Fruit fly (Drosophila melanogaster) whole organism, larva: ENCODE measurements around the gene Reepl1.

ENCODE experiments used
- noc ChIP-seq: fragments of 200-800 bp; sonication (Bioruptor generic); optimal IDR thresholded peaks from 3 replicates; lab custom pipeline; 2019; ENCODE audit warnings: missing biosample characterization, mild to moderate bottlenecking, missing genetic modification characterization, moderate library complexity

Reepl1 gene

DNA sequence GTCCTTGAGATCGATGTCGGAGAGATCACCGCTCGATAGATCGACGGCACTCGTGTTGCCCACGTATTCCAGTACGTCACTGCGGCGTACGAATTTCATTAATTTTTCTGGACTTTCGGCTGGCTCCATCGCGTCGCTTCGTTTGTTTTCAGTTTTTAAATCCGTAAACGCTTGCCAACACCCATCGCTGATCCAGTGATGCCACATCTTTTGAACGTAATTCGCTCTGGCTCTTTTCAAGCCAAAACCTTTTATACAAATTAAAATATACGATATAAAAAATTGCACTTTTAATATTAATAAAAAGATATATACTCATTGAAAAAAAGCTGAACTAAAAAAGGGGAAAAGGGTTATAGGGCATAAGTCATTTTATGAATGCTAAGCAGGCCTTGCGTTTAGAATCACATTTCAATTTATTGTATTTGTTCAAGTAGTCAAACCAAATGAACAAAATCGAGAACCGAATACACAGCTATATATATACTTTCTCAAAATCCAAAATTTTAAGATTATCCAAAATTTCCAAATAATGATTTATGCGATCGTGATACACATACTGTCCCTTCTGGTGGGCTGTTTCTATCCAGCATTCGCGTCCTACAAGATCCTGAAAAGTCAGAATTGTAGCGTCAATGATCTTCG lies at the start of gene Reepl1, which contains the start of gene Kmn1:
Gene Reepl1 (plus strand): TSS at position 438 of the 645 bp plus-strand sequence.
Gene Kmn1 (minus strand): TSS at position 173 of the 645 bp plus-strand sequence.
- no peak for TF ChIP-seq noc (tag; lab: Kevin White, UChicago)

DNA sequence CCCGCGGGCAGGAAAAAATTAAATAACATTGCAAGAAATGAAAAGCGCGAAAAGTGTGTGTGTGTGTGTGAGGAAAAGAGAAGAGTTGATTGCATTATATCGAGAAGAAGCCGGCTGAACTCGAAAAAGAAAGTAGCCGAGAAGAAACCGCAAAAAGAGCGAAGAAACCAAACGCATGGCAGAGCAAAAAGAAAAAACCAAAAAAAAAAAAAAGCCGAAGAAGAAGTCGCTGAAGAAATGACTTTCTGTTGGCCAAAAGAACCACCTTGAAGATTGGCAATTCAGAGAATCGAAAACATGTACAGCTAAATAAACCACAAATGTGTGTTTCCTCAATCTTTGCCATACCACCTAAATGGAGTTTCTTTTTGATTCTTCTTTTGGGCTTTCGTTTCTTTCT lies 48.6 kb upstream of the Reepl1 start:
- TF ChIP-seq noc (tag; lab: Kevin White, UChicago): no peak

DNA sequence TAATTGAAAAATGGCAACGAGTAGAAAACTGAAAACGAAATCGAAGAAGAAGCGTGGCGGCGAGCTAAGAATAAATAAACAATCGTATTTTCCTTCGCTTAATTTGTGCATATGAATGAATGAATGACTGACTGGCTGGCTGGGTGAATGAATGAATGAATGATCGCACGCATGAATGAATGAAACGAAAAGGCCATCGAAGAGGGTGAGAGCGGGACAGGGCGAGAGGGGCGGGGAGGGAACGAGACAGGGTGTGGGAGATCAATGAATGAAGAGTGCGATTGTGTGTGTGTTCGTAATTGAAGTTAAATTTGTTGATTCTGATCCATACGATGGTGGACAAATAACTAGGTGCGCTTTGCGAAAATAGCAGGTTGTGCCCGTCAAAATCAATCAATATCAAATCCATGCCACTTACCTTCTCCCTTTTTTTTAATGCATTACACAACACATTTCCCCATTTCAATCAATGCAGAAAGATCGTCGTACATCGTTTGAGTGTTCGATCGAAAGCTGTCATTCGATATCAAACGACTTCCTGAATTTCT lies 45.3 kb upstream of the Reepl1 start:
- no peak for TF ChIP-seq noc (tag; lab: Kevin White, UChicago)

DNA sequence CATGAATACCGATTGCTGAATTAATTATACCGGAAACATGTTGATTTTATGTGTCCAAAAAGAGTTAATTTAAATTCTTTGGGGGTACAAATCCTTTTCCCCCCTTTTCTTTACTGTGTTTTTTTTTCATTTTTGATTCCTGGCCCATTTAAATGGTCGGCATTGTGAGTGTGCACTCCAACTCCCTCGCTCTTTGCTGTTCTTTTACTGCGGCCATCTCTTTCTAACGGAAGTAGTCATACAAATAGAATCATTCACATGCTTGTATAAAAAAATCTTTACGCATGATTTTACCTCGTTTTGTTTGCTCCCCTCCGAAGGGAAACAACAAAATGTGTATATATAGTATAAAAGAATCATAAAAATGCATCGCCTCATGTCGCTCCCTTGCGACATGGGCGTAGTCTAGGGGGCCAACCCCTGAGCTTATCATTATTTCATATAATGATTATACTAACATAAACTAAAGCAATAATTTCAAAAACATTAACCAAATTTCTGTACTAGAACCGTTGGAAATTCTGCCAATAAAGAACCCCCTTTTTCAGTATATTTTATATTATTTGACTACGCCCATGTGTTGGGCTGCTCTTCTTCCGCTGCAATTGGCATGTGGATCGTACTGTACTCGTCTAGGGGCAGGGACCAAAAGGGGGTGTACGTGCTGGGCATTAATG lies 44.3 kb upstream of the Reepl1 start:
- no peak for TF ChIP-seq noc (tag; lab: Kevin White, UChicago)

DNA sequence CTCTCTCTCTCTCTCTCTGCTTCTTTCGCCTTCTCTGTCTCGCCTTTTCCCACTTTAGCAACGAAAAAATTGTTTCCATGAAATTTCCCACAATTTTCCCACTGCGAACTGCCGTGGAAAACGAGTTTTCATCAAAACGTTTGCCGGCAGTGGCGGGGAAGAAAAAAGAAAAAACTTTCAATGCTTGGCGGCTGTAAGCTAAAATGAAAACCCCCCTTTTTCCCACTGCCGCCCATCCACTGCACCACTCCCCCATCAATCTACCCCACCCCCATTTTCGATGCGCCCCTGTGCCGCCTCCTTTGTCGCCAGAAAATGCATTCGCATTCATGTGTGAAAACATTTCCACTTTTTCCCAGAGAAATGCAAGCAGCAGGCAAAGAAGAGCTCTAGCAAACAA lies 41.3 kb upstream of the Reepl1 start:
- no peak for TF ChIP-seq noc (tag; lab: Kevin White, UChicago)

DNA sequence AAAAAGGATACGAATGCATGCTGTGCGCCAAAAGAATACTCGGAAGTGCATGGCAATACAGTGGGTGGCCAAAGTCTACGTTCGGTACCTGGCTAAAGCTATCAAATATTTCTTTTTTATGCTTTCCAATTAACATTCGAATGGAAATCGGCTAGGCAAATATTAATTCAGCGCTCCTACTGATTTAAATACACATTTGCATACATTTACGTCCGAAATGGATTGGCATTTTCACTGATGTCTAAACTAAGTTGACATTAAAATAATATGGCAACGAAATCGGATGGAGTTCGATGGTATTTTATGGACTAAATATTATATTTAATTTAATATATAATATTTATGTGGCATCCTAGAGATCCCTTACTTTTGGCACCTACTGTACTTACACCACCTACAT lies 30.0 kb upstream of the Reepl1 start:
- TF ChIP-seq noc (tag; lab: Kevin White, UChicago): no peak

DNA sequence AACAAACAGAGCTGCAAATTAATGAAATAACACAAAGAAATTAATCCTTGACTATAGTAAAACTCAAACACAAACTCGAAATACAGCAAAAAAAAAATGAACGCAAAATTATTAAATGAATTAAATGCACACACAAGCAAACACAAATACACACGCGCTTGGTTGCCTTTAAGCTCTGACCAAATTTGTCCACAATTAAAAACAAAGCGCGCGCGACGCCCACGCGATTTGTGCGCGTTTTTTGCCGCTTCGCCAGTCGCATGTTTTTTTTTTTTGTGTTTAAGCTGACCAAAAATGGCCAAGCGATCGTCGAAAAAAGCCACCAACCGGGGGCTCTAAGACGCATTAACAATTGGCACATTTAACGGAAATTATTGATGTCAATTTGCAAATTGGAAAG lies 29.2 kb upstream of the Reepl1 start:
- no peak for TF ChIP-seq noc (tag; lab: Kevin White, UChicago)

DNA sequence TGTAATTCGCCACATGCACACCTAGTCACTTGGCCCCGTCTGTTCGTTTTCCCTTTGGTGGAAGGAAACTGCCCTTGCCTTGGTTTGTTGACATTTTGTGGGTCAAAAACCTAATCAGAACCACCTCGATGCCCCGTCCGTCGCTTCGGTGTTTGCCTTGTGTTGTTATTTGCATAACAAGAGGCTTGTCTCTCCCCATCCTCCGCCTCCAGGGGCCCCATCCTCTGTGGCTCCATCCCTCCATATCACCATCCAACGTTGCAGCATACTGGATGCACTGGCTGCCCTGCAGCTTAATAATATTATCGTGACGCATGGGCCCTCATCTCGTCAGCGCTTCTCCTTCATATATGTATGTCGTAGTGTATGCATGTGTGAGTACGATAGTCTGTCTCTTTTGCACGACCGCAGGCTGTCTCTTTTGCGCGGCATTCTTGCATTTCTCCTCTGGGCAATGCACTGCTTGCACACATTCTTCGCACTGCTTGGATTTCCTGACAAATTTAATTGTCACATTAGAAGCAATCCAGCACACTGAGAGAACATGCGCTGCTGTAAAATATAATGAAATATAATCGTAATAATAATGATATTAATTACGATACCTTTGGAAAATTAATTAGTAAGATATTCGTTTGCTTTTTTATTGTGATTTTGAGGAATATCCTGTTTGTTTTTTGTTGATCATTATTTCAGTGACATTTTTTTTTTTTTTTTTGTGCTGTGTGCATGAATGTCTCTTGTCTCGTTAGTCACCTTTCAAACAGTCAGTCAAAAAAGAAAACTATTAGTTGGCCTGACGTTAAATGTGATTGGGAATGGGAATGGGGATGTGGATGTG lies 28.2 kb upstream of the Reepl1 start:
- TF ChIP-seq noc (tag; lab: Kevin White, UChicago): no peak

DNA sequence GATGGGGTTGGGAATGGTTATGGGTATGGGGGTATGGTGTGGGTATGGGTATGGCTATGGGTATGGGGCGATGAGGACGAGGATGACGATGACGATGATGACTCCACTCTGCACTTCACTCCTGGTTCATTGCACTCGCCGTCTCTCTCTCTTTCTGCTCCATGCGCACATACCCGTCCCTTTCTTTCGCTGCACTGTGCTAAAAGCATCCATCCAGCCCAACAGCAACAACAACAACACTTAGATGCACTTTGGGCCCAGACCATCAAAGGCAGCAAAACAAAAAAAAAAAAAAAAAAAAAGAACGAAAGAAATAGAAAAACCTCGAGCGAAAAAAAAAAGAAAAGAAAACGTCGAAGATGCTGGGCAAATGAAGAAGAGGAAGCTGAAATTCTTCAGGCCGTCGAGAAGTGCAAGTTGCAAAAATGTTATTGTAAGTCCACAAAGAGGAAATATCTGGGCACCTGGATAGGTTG lies 27.5 kb upstream of the Reepl1 start:
- no peak for TF ChIP-seq noc (tag; lab: Kevin White, UChicago)

DNA sequence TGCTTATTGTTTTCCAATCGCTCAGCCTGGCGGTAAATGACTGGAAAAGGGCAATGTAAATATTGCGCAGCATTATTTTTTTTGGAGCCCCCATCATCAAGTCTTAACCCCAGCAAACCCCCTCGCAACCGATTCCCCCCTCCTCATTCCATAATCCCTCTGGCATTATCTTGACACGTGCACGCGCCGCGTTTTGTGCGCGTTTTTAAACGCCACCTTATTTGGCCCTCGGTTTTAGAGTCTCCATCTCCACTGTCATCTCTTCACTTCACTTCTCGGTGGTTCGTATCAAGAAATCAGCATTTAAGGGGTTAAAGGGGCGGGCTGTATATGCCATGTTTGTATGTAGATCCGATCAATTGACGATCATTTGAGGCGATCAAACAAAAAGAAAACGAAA lies 25.6 kb upstream of the Reepl1 start:
- no peak for TF ChIP-seq noc (tag; lab: Kevin White, UChicago)

DNA sequence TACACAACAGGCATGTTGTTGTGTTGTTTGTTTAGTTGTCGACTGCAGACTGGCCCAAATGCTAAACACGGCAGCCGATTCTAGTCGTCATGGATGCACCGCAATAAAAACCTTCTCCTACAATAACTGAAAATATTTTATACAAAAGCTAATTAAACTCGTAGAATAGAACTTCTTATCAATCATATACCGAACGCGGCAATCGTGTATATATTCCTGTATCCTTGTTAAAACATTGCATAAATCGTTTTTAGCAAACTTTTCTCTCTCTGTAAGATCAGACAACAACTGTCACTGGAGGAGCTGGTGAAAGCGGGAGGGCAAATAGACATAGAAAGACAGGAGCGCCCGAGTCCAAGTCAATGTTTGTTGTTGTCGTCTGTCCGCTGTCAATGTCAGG lies 23.8 kb upstream of the Reepl1 start:
- TF ChIP-seq noc (tag; lab: Kevin White, UChicago): no peak

DNA sequence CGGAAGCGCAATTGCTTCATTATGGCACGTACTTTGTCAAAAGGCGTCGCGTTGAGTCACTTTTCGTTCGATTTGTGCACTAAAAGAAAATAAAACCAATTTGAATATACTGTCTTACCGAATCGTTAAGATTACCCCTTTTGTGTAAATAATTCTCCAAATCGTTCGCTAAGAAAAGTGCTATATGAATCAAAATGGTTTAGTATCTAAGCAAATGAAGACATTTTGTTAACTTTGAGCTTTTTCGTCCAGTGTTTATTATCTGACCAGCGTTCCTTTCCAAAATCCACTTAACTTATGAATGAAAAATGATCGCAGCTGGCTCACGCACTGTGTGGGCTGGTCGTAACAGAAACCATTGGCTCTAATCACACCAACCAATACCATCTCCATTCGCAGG lies 22.4 kb upstream of the Reepl1 start:
- peak; percentile 41 for TF ChIP-seq noc (tag; lab: Kevin White, UChicago)

DNA sequence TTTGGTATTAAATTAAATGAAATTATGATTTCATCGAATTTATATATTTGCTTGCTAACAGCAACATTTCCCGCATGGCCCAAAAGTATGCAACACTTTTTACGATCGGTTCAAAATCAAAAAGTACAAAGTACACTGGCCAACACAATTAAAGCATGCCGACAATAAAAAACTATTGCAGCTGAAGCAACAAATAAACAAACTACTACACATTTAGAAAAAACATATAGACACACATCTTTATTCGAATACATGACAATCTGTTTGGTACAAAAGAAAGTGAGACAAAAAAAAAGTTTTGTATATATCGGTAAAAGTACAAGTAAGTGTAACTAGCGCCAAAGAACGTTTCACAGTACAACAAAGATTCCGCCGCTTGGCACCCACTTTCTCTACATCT lies 17.4 kb upstream of the Reepl1 start:
- no peak for TF ChIP-seq noc (tag; lab: Kevin White, UChicago)

DNA sequence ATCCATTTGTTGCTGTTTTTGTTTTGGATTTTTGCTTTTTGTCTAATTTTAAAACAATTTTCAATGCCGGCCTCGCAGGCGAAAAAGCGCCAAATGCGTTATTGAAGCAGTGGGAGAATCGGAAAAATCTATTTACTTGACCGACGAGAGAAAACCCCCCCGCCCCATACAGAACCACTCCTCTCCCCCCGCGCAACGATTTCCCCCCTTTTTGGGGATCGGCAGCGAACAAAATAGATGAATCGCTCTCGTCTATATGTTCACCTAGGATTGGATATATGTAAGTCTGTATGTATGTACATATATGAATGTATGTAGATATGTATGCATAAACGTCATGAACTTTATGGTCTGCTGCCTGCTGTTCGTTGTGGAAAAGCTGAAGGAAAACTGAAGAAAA lies 15.7 kb upstream of the Reepl1 start:
- no peak for TF ChIP-seq noc (tag; lab: Kevin White, UChicago)

DNA sequence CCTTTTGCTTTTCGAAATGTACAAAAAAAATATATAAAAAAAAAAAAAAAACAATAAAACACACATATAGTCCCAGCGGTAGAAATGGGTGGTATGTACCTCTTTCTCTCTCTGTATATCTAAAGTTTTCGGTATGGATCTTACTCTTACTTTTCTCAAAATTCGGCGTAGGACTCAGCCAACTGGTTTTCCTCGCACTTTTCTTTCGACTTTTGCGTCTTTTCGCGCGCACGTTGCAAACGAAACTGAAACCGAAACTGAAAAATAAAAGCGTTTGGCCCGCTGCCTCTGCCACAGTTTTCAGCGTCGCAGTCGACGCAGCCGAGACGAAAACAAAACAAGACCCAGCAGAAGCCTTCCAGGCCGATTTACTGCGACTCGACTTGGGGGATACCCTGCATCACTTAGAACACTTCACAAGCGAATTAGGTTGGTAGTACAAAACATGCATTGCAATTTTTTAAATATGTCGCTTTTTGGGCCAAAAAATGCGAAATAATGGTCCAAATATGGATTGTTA lies 14.1 kb upstream of the Reepl1 start, which contains the start of gene CG1572:
Gene CG1572 (minus strand): TSS at position 266 of the 520 bp plus-strand sequence.
- TF ChIP-seq noc (tag; lab: Kevin White, UChicago): no peak
